Fruit fly (Drosophila melanogaster): ENCODE data around the gene Gr32a.

dm6 chr2L:11070862-11071261, 43.0 kb upstream of the Gr32a start, which contains the start of gene CG14915:
- no peak for TF ChIP-seq fd96Ca (GFP tag; IDR thresholded peaks at IDR 0.05)
- no peak for TF ChIP-seq CG13204 (GFP tag; optimal IDR thresholded peaks at IDR 0.05)
- no peak for TF ChIP-seq Ets98B (GFP tag; IDR thresholded peaks at IDR 0.05)
- TF ChIP-seq CG10348 (GFP tag; IDR thresholded peaks at IDR 0.05): no peak
- TF ChIP-seq CG15710 (tag; optimal IDR thresholded peaks at IDR 0.05): no peak
- no peak for TF ChIP-seq CG17806 (tag; optimal IDR thresholded peaks at IDR 0.05)
- TF ChIP-seq D1 (tag; optimal IDR thresholded peaks at IDR 0.05): no peak
- no peak for TF ChIP-seq EcR (GFP tag; optimal IDR thresholded peaks at IDR 0.05)
- TF ChIP-seq Snoo (tag; optimal IDR thresholded peaks at IDR 0.05): no peak
- TF ChIP-seq Pif1A (GFP tag; optimal IDR thresholded peaks at IDR 0.05): no peak
- TF ChIP-seq CG32121 (GFP tag; IDR thresholded peaks at IDR 0.05): no peak
- TF ChIP-seq gl (tag; optimal IDR thresholded peaks at IDR 0.05): no peak
- no peak for TF ChIP-seq rn (GFP tag; IDR thresholded peaks at IDR 0.05)
- TF ChIP-seq CG9948 (tag; optimal IDR thresholded peaks at IDR 0.05): no peak
